Worm (Caenorhabditis elegans): ENCODE data around the gene ceh-13.
A peak's percentile ranks its signal among the peaks of the same experiment; 100 is the strongest.

DNA sequence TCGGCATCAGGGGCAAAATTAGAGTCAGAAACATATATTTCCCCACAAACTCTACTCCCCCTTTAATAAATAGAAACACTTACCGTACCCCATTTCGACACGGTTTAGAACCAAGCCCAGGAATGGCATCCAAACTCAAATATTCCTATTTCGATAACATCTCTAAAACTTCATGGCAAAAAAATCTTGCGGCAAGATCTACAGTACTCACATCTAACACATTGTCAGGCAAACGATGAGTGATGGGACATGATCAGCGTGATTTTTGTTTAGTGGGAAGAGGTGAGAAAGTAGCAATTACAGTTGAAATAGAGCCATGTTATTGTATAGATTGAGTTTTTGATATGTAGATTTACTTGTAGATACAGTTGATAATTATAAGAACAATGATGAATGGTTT is 4.5 kb upstream of the ceh-13 start:
- no peak for TF ChIP-seq ceh-43 (GFP tag; optimal IDR thresholded peaks at IDR 0.05)
- TF ChIP-seq unc-62 (GFP tag; optimal IDR thresholded peaks at IDR 0.05): peak; percentile 28
- TF ChIP-seq nhr-28 (tag; optimal IDR thresholded peaks at IDR 0.05): no peak
- TF ChIP-seq unc-39 (tag; optimal IDR thresholded peaks at IDR 0.05): no peak
- no peak for TF ChIP-seq pha-4 (tag; optimal IDR thresholded peaks at IDR 0.05)
- TF ChIP-seq ztf-11 (tag; optimal IDR thresholded peaks at IDR 0.05): no peak
- no peak for TF ChIP-seq mab-5 (tag; optimal IDR thresholded peaks at IDR 0.05)
- no peak for TF ChIP-seq nhr-76 (tag; optimal IDR thresholded peaks at IDR 0.05)
- no peak for TF ChIP-seq hlh-1 (tag; optimal IDR thresholded peaks at IDR 0.05)
- TF ChIP-seq nhr-12 (tag; optimal IDR thresholded peaks at IDR 0.05): no peak
- TF ChIP-seq ham-2 (GFP tag; optimal IDR thresholded peaks at IDR 0.05): no peak
- TF ChIP-seq elt-3 (tag; optimal IDR thresholded peaks at IDR 0.05): no peak
- TF ChIP-seq blmp-1 (tag; optimal IDR thresholded peaks at IDR 0.05): no peak

Data from whole organism, mixed stage, embryonic.